Worm (Caenorhabditis elegans) whole organism, L2 larva: Measurements from ENCODE around the gene ugt-6.

ENCODE experiments used
- aly-2 ChIP-seq: fragments of 150-350 bp; optimal IDR thresholded peaks from 2 replicates; lab custom pipeline; 2014; ENCODE audit warnings: missing biosample characterization, missing genetic modification characterization
- unc-39 ChIP-seq: fragments of 150-350 bp; optimal IDR thresholded peaks from 2 replicates; lab custom pipeline; 2014; ENCODE audit warnings: missing biosample characterization, missing genetic modification characterization

ce11 chrV:12754839-12755238 lies 43.2 kb downstream of the ugt-6 start, which contains the start of gene gpa-13:
- no peak for TF ChIP-seq aly-2 (tag; lab: Kevin White, UChicago)
- no peak for TF ChIP-seq unc-39
